Worm (Caenorhabditis elegans) whole organism, L2 larva: ENCODE data around the gene EGAP2.1.

Source experiments
- ZK546.5 ChIP-seq: sonication (generic microtip); optimal IDR thresholded peaks from 2 replicates; lab custom pipeline; 2017; ENCODE audit warnings: missing biosample characterization, missing genetic modification characterization
- alr-1 ChIP-seq: fragments of 150-350 bp; optimal IDR thresholded peaks from 2 replicates; lab custom pipeline; 2014; ENCODE audit warnings: missing biosample characterization, missing genetic modification characterization
- aly-2 ChIP-seq: fragments of 150-350 bp; optimal IDR thresholded peaks from 2 replicates; lab custom pipeline; 2014; ENCODE audit warnings: missing biosample characterization, missing genetic modification characterization
- ceh-16 ChIP-seq: fragments of 150-350 bp; optimal IDR thresholded peaks from 2 replicates; lab custom pipeline; 2014; ENCODE audit warnings: missing biosample characterization, missing genetic modification characterization
- ceh-82 ChIP-seq: fragments of 150-350 bp; optimal IDR thresholded peaks from 2 replicates; lab custom pipeline; 2014; ENCODE audit warnings: missing biosample characterization, missing genetic modification characterization
- mdl-1 ChIP-seq, 2 experiments: fragments of 150-350 bp in 1 of 2; sonication (generic microtip) in 1 of 2; optimal IDR thresholded peaks; 2 replicates each; lab custom pipeline; 2017; ENCODE audit warnings: missing biosample characterization in 2 of 2, missing genetic modification characterization in 2 of 2
- nhr-23 ChIP-seq: fragments of 150-350 bp; optimal IDR thresholded peaks from 2 replicates; lab custom pipeline; 2014; ENCODE audit warnings: missing biosample characterization, missing genetic modification reagents, missing genetic modification characterization
- nhr-25 ChIP-seq: fragments of 150-350 bp; sonication (generic microtip); optimal IDR thresholded peaks from 3 replicates; lab custom pipeline; 2014; ENCODE audit warnings: missing biosample characterization, missing genetic modification characterization
- skn-1 ChIP-seq: sonication (generic microtip); optimal IDR thresholded peaks from 2 replicates; lab custom pipeline; 2017; ENCODE audit warnings: missing biosample characterization, missing genetic modification characterization
- unc-39 ChIP-seq: fragments of 150-350 bp; optimal IDR thresholded peaks from 2 replicates; lab custom pipeline; 2014; ENCODE audit warnings: missing biosample characterization, missing genetic modification characterization
- zag-1 ChIP-seq: fragments of 150-350 bp; optimal IDR thresholded peaks from 2 replicates; lab custom pipeline; 2014; ENCODE audit warnings: missing biosample characterization, missing genetic modification characterization
- ztf-11 ChIP-seq: sonication (generic microtip); optimal IDR thresholded peaks from 2 replicates; lab custom pipeline; 2017; ENCODE audit warnings: missing biosample characterization, missing genetic modification characterization

ce11 chrII:5271729-5272322 is 40.6 kb downstream of the EGAP2.1 start, which contains the start of gene drn-1:
- TF ChIP-seq alr-1 (tag; lab: Kevin White, UChicago) (no peak), aly-2 (tag; lab: Kevin White, UChicago) (no peak), ztf-11 (tag; lab: Kevin White, UChicago) (no peak), ZK546.5 (no peak), ceh-16 (tag; lab: Kevin White, UChicago) (no peak), unc-39 (no peak), nhr-23 (tag; lab: Kevin White, UChicago) (no peak), ceh-82 (tag; lab: Kevin White, UChicago) (no peak), mdl-1 (tag; optimal IDR thresholded peaks at IDR 0.05; lab: Kevin White, UChicago) (peak in 1 of 2 experiments; percentile 7), zag-1 (tag; lab: Kevin White, UChicago) (peak; percentile 16), skn-1 (tag; lab: Kevin White, UChicago) (no peak), nhr-25 (tag; lab: Kevin White, UChicago) (no peak)
